Fruit fly (Drosophila melanogaster) whole organism, embryonic: ENCODE data around the gene CG11699.

Experiments
- B-H1 ChIP-seq: fragments of 200-800 bp; sonication (Bioruptor generic); IDR thresholded peaks from 3 replicates; pipeline ENCODE4 v1.3.6; 2022; ENCODE audit warnings: missing biosample characterization, missing genetic modification characterization
- Blimp-1 ChIP-seq: fragments of 200-800 bp; sonication (Bioruptor generic); optimal IDR thresholded peaks from 3 replicates; lab custom pipeline; 2018; ENCODE audit warnings: missing biosample characterization, missing genetic modification characterization, mild to moderate bottlenecking, moderate library complexity, missing genetic modification reagents
- CG10209 ChIP-seq: fragments of 200-800 bp; sonication (Bioruptor generic); optimal IDR thresholded peaks from 3 replicates; lab custom pipeline; 2017; ENCODE audit warnings: missing biosample characterization, mild to moderate bottlenecking, missing genetic modification characterization, missing genetic modification reagents
- CG1024 ChIP-seq: fragments of 200-800 bp; sonication (Bioruptor generic); IDR thresholded peaks from 2 replicates; pipeline ENCODE4 v1.3.6; 2022; ENCODE audit warnings: missing biosample characterization, missing genetic modification characterization
- CG10565 ChIP-seq: fragments of 200-800 bp; sonication (Bioruptor generic); optimal IDR thresholded peaks from 3 replicates; lab custom pipeline; 2016; ENCODE audit warnings: missing biosample characterization, mild to moderate bottlenecking, missing genetic modification characterization
- CG12155 ChIP-seq: fragments of 200-800 bp; sonication (Bioruptor generic); optimal IDR thresholded peaks from 3 replicates; lab custom pipeline; 2016; ENCODE audit warnings: missing biosample characterization, missing genetic modification characterization
- CG13424 ChIP-seq: fragments of 200-800 bp; sonication (Bioruptor generic); optimal IDR thresholded peaks from 2 replicates; lab custom pipeline; 2019; ENCODE audit warnings: missing biosample characterization, mild to moderate bottlenecking, missing genetic modification characterization, moderate library complexity
- CG14965 ChIP-seq: fragments of 200-800 bp; sonication (Bioruptor generic); optimal IDR thresholded peaks from 2 replicates; lab custom pipeline; 2016; ENCODE audit warnings: missing biosample characterization, missing genetic modification characterization, borderline replicate concordance
- CG15601 ChIP-seq: fragments of 200-800 bp; sonication (Bioruptor generic); optimal IDR thresholded peaks from 3 replicates; lab custom pipeline; 2019; ENCODE audit warnings: missing biosample characterization, mild to moderate bottlenecking, missing genetic modification characterization, moderate library complexity
- CG1647 ChIP-seq: fragments of 200-800 bp; sonication (Bioruptor generic); optimal IDR thresholded peaks from 3 replicates; lab custom pipeline; 2016; ENCODE audit warnings: missing biosample characterization, missing genetic modification characterization
- CG16863 ChIP-seq: fragments of 200-800 bp; sonication (Bioruptor generic); optimal IDR thresholded peaks from 3 replicates; lab custom pipeline; 2016; ENCODE audit warnings: missing biosample characterization, missing genetic modification characterization
- CG17359 ChIP-seq: fragments of 200-800 bp; sonication (Bioruptor generic); optimal IDR thresholded peaks from 3 replicates; lab custom pipeline; 2018; ENCODE audit warnings: missing biosample characterization, mild to moderate bottlenecking, missing genetic modification characterization, moderate library complexity
- CG17385 ChIP-seq: fragments of 200-800 bp; sonication (Bioruptor generic); optimal IDR thresholded peaks from 3 replicates; lab custom pipeline; 2018; ENCODE audit warnings: missing biosample characterization, mild to moderate bottlenecking, missing genetic modification characterization
- CG18011 ChIP-seq: fragments of 200-800 bp; sonication (Bioruptor generic); optimal IDR thresholded peaks from 2 replicates; lab custom pipeline; 2017; ENCODE audit warnings: missing biosample characterization, missing genetic modification characterization, mild to moderate bottlenecking, moderate library complexity, missing genotype
- CG2202 ChIP-seq: fragments of 200-800 bp; sonication (Bioruptor generic); optimal IDR thresholded peaks from 2 replicates; lab custom pipeline; 2018; ENCODE audit warnings: missing biosample characterization, mild to moderate bottlenecking, missing genetic modification characterization
- CG2678 ChIP-seq: fragments of 200-800 bp; sonication (Bioruptor generic); optimal IDR thresholded peaks from 3 replicates; lab custom pipeline; 2019; ENCODE audit warnings: missing biosample characterization, mild to moderate bottlenecking, missing genetic modification characterization, moderate library complexity
- CG31441 ChIP-seq: fragments of 200-800 bp; sonication (Bioruptor generic); IDR thresholded peaks from 2 replicates; pipeline ENCODE4 v1.3.6; 2022; ENCODE audit warnings: missing biosample characterization, missing genetic modification characterization
- CG3281 ChIP-seq: fragments of 200-800 bp; sonication (Bioruptor generic); optimal IDR thresholded peaks from 3 replicates; lab custom pipeline; 2017; ENCODE audit warnings: missing biosample characterization, mild to moderate bottlenecking, missing genetic modification characterization
- CG34224 ChIP-seq: fragments of 200-800 bp; sonication (Bioruptor generic); IDR thresholded peaks from 3 replicates; pipeline ENCODE4 v1.3.6; 2022; ENCODE audit warnings: missing biosample characterization, missing genetic modification characterization; ENCODE audit not compliant: partially characterized antibody
- CG4617 ChIP-seq: fragments of 200-800 bp; sonication (Bioruptor generic); optimal IDR thresholded peaks from 3 replicates; lab custom pipeline; 2016; ENCODE audit warnings: missing biosample characterization, missing genetic modification characterization, borderline replicate concordance
- CG5953 ChIP-seq: fragments of 200-800 bp; sonication (Bioruptor generic); IDR thresholded peaks from 2 replicates; pipeline ENCODE4 v1.3.6; 2022; ENCODE audit warnings: missing biosample characterization, missing genetic modification characterization
- CG6272 ChIP-seq: fragments of 200-800 bp; sonication (Bioruptor generic); IDR thresholded peaks from 2 replicates; pipeline ENCODE4 v1.3.6; 2022; ENCODE audit warnings: missing biosample characterization, missing genetic modification characterization
- CoRest ChIP-seq: fragments of 200-800 bp; sonication (Bioruptor generic); optimal IDR thresholded peaks from 3 replicates; lab custom pipeline; 2018; ENCODE audit warnings: missing biosample characterization, mild to moderate bottlenecking, missing genetic modification characterization, moderate library complexity
- Dfd ChIP-seq, 2 experiments: fragments of >200 bp; optimal IDR thresholded peaks; 2 replicates each; lab custom pipeline; 2017; ENCODE audit warnings: missing biosample characterization in 2 of 2, missing genetic modification characterization in 2 of 2
- Doc3 ChIP-seq: fragments of 200-800 bp; sonication (Bioruptor generic); IDR thresholded peaks from 3 replicates; pipeline ENCODE4 v1.3.6; 2022; ENCODE audit warnings: missing biosample characterization, missing genetic modification characterization; ENCODE audit not compliant: partially characterized antibody
- HLH4C ChIP-seq: fragments of 200-800 bp; sonication (Bioruptor generic); IDR thresholded peaks from 3 replicates; pipeline ENCODE4 v1.3.6; 2022; ENCODE audit warnings: missing biosample characterization, missing genetic modification characterization; ENCODE audit not compliant: partially characterized antibody
- HLH54F ChIP-seq: fragments of 200-800 bp; sonication (Bioruptor generic); optimal IDR thresholded peaks from 3 replicates; lab custom pipeline; 2016; ENCODE audit warnings: missing biosample characterization, missing genetic modification characterization
- Hand ChIP-seq: fragments of 200-800 bp; sonication (Bioruptor generic); optimal IDR thresholded peaks from 2 replicates; lab custom pipeline; 2017; ENCODE audit warnings: mild to moderate bottlenecking, missing biosample characterization, missing genetic modification reagents, missing genetic modification characterization
- NC2α ChIP-seq: fragments of 200-800 bp; sonication (Bioruptor generic); optimal IDR thresholded peaks from 2 replicates; lab custom pipeline; 2016; ENCODE audit warnings: missing biosample characterization, missing genetic modification characterization
- NC2β ChIP-seq: fragments of 200-800 bp; sonication (Bioruptor generic); optimal IDR thresholded peaks from 2 replicates; lab custom pipeline; 2016; ENCODE audit warnings: missing biosample characterization, missing genetic modification characterization
- Oaz ChIP-seq: fragments of 200-800 bp; sonication (Bioruptor generic); IDR thresholded peaks from 2 replicates; pipeline ENCODE4 v1.3.6; 2022; ENCODE audit warnings: missing biosample characterization, missing genetic modification characterization
- Six4 ChIP-seq: fragments of 200-800 bp; sonication (Bioruptor generic); optimal IDR thresholded peaks from 2 replicates; lab custom pipeline; 2016; ENCODE audit warnings: missing biosample characterization, missing genetic modification characterization
- Vsx1 ChIP-seq: fragments of 200-800 bp; sonication (Bioruptor generic); optimal IDR thresholded peaks from 2 replicates; lab custom pipeline; 2017; ENCODE audit warnings: missing biosample characterization, mild to moderate bottlenecking, missing genetic modification characterization, missing genetic modification reagents
- bab2 ChIP-seq: fragments of 200-800 bp; sonication (Bioruptor generic); optimal IDR thresholded peaks from 2 replicates; lab custom pipeline; 2016; ENCODE audit warnings: missing biosample characterization, missing genetic modification characterization
- bigmax ChIP-seq: fragments of 200-800 bp; sonication (Bioruptor generic); optimal IDR thresholded peaks from 2 replicates; lab custom pipeline; 2018; ENCODE audit warnings: missing biosample characterization, mild to moderate bottlenecking, missing genetic modification characterization
- cato ChIP-seq: fragments of 200-800 bp; sonication (Bioruptor generic); optimal IDR thresholded peaks from 2 replicates; lab custom pipeline; 2016; ENCODE audit warnings: missing biosample characterization, missing genetic modification characterization, borderline replicate concordance
- ci ChIP-seq: fragments of 200-800 bp; sonication (Bioruptor generic); IDR thresholded peaks from 3 replicates; pipeline ENCODE4 v1.3.6; 2022; ENCODE audit warnings: missing biosample characterization, missing genetic modification characterization
- da ChIP-seq: fragments of 200-800 bp; sonication (Bioruptor generic); optimal IDR thresholded peaks from 2 replicates; lab custom pipeline; 2016; ENCODE audit warnings: missing biosample characterization, missing genetic modification characterization
- eve ChIP-seq, 2 experiments: fragments of >200 bp; optimal IDR thresholded peaks; 2 replicates each; lab custom pipeline; 2017; ENCODE audit warnings: missing biosample characterization in 2 of 2, missing genetic modification characterization in 2 of 2
- ewg ChIP-seq: fragments of 200-800 bp; sonication (Bioruptor generic); optimal IDR thresholded peaks from 3 replicates; lab custom pipeline; 2017; ENCODE audit warnings: mild to moderate bottlenecking, missing biosample characterization, missing genetic modification reagents, missing genetic modification characterization
- gcm ChIP-seq: fragments of 200-800 bp; sonication (Bioruptor generic); optimal IDR thresholded peaks from 2 replicates; lab custom pipeline; 2019; ENCODE audit warnings: missing biosample characterization, mild to moderate bottlenecking, missing genetic modification characterization, moderate library complexity
- lola ChIP-seq, 3 experiments: fragments of >200 bp in 2 of 3; fragments of 200-800 bp in 1 of 3; sonication (Bioruptor generic) in 1 of 3; optimal IDR thresholded peaks; 2 replicates each; lab custom pipeline; 2017 to 2019; ENCODE audit warnings: missing biosample characterization in 3 of 3, missing genetic modification characterization in 3 of 3, mild to moderate bottlenecking in 1 of 3, moderate library complexity in 1 of 3
- odd ChIP-seq: fragments of 200-800 bp; sonication (Bioruptor generic); optimal IDR thresholded peaks from 2 replicates; lab custom pipeline; 2017; ENCODE audit warnings: missing biosample characterization, mild to moderate bottlenecking, missing genetic modification characterization
- psq ChIP-seq: fragments of 200-800 bp; sonication (Bioruptor generic); optimal IDR thresholded peaks from 2 replicates; lab custom pipeline; 2017; ENCODE audit warnings: missing biosample characterization, missing genetic modification characterization
- sens-2 ChIP-seq: fragments of 200-800 bp; sonication (Bioruptor generic); IDR thresholded peaks from 2 replicates; pipeline ENCODE4 v1.3.6; 2022; ENCODE audit warnings: missing biosample characterization, missing genetic modification characterization
- shn ChIP-seq: fragments of 200-800 bp; sonication (Bioruptor generic); optimal IDR thresholded peaks from 3 replicates; lab custom pipeline; 2016; ENCODE audit warnings: missing biosample characterization, missing genetic modification characterization
- stwl ChIP-seq: fragments of 200-800 bp; sonication (Bioruptor generic); optimal IDR thresholded peaks from 3 replicates; lab custom pipeline; 2018; ENCODE audit warnings: missing biosample characterization, mild to moderate bottlenecking, missing genetic modification characterization, moderate library complexity
- tgo ChIP-seq: fragments of 200-800 bp; sonication (Bioruptor generic); IDR thresholded peaks from 3 replicates; pipeline ENCODE4 v1.3.6; 2022; ENCODE audit warnings: missing biosample characterization, missing genetic modification characterization
- tll ChIP-seq, 2 experiments: fragments of 200-800 bp in 1 of 2; fragments of >200 bp in 1 of 2; sonication (Bioruptor generic) in 1 of 2; optimal IDR thresholded peaks; 2 replicates each; lab custom pipeline; 2017 to 2019; ENCODE audit warnings: missing biosample characterization in 2 of 2, missing genetic modification characterization in 2 of 2, mild to moderate bottlenecking in 1 of 2, moderate library complexity in 1 of 2
- wor ChIP-seq: fragments of 200-800 bp; sonication (Bioruptor generic); IDR thresholded peaks from 2 replicates; pipeline ENCODE4 v1.3.6; 2022; ENCODE audit warnings: missing biosample characterization, missing genetic modification characterization

The CG11699 gene

DNA sequence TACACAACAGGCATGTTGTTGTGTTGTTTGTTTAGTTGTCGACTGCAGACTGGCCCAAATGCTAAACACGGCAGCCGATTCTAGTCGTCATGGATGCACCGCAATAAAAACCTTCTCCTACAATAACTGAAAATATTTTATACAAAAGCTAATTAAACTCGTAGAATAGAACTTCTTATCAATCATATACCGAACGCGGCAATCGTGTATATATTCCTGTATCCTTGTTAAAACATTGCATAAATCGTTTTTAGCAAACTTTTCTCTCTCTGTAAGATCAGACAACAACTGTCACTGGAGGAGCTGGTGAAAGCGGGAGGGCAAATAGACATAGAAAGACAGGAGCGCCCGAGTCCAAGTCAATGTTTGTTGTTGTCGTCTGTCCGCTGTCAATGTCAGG lies 21.7 kb upstream of the CG11699 start (continued):
- TF ChIP-seq CoRest (no peak), CG3281 (GFP tag; lab: Kevin White, UChicago) (no peak), odd (GFP tag; lab: Kevin White, UChicago) (peak; percentile 4), HLH4C (no peak), CG13424 (tag; lab: Kevin White, UChicago) (peak; percentile 24), CG10565 (GFP tag; lab: Kevin White, UChicago) (no peak), cato (GFP tag; lab: Kevin White, UChicago) (peak; percentile 7), B-H1 (no peak), CG2202 (tag; lab: Kevin White, UChicago) (peak; percentile 35), HLH54F (GFP tag; lab: Kevin White, UChicago) (no peak), CG17359 (tag; lab: Kevin White, UChicago) (peak; percentile 47), Oaz (GFP tag; lab: Robert Waterston, UW) (no peak), bigmax (GFP tag; lab: Kevin White, UChicago) (no peak), bab2 (peak; percentile 22), da (GFP tag; lab: Kevin White, UChicago) (no peak), CG10209 (GFP tag; lab: Kevin White, UChicago) (peak; percentile 31), CG34224 (GFP tag; lab: Robert Waterston, UW) (no peak), ewg (GFP tag; lab: Kevin White, UChicago) (no peak), Blimp-1 (peak; percentile 67), CG1024 (0 out of 2 replicates have a peak, but pooled peaks have one; percentile 29), Hand (GFP tag; lab: Kevin White, UChicago) (no peak), NC2β (GFP tag; lab: Kevin White, UChicago) (peak; percentile 38), CG31441 (GFP tag; lab: Robert Waterston, UW) (peak; percentile 54), CG6272 (GFP tag; lab: Robert Waterston, UW) (no peak), eve (GFP tag; optimal IDR thresholded peaks at IDR 0.05; lab: Kevin White, UChicago) (peak in 1 of 2 experiments; percentile 14), CG18011 (GFP tag; lab: Kevin White, UChicago) (no peak), Vsx1 (GFP tag; lab: Kevin White, UChicago) (no peak), psq (GFP tag; lab: Kevin White, UChicago) (no peak), CG15601 (tag; lab: Kevin White, UChicago) (peak; percentile 56), wor (no peak), CG12155 (GFP tag; lab: Kevin White, UChicago) (no peak), CG17385 (GFP tag; lab: Kevin White, UChicago) (no peak), stwl (tag; lab: Kevin White, UChicago) (no peak), lola (GFP tag; optimal IDR thresholded peaks at IDR 0.05; lab: Kevin White, UChicago) (peak in 1 of 3 experiments; percentile 68), Doc3 (GFP tag; lab: Robert Waterston, UW) (no peak), CG16863 (peak; percentile 26), ci (0 out of 3 replicates have a peak, but pooled peaks have one; percentile 16), gcm (GFP tag; lab: Kevin White, UChicago) (no peak), CG1647 (GFP tag; lab: Kevin White, UChicago) (no peak), shn (no peak), Dfd (GFP tag; optimal IDR thresholded peaks at IDR 0.05; lab: Kevin White, UChicago) (no peak), CG14965 (GFP tag; lab: Kevin White, UChicago) (no peak), tgo (0 out of 3 replicates have a peak, but pooled peaks have one; percentile 20), CG5953 (GFP tag; lab: Robert Waterston, UW) (no peak), sens-2 (no peak), CG4617 (no peak), tll (GFP tag; optimal IDR thresholded peaks at IDR 0.05; lab: Kevin White, UChicago) (no peak), NC2α (peak; percentile 34), Six4 (GFP tag; lab: Kevin White, UChicago) (peak; percentile 33), CG2678 (tag; lab: Kevin White, UChicago) (peak; percentile 53)
